Fruit fly (Drosophila melanogaster) whole organism, embryonic: ENCODE measurements around the gene CG4467.

Source experiments
- Bteb2 ChIP-seq: fragments of 200-800 bp; sonication (Bioruptor generic); optimal IDR thresholded peaks from 2 replicates; lab custom pipeline; 2016; ENCODE audit warnings: missing biosample characterization, missing genetic modification characterization
- CG12299 ChIP-seq: fragments of 200-800 bp; sonication (Bioruptor generic); optimal IDR thresholded peaks from 2 replicates; lab custom pipeline; 2018; ENCODE audit warnings: missing biosample characterization, mild to moderate bottlenecking, missing genetic modification characterization
- CG13624 ChIP-seq: fragments of 200-800 bp; sonication (Bioruptor generic); optimal IDR thresholded peaks from 2 replicates; lab custom pipeline; 2016; ENCODE audit warnings: missing biosample characterization, missing genetic modification characterization
- CG13894 ChIP-seq: fragments of 200-800 bp; sonication (Bioruptor generic); optimal IDR thresholded peaks from 3 replicates; lab custom pipeline; 2018; ENCODE audit warnings: missing biosample characterization, mild to moderate bottlenecking, missing genetic modification characterization, moderate library complexity
- CG14860 ChIP-seq: fragments of 200-800 bp; sonication (Bioruptor generic); IDR thresholded peaks from 3 replicates; pipeline ENCODE4 v1.3.6; 2022; ENCODE audit warnings: missing biosample characterization, missing genetic modification characterization; ENCODE audit not compliant: partially characterized antibody
- CG17186 ChIP-seq: fragments of 200-800 bp; sonication (Bioruptor generic); optimal IDR thresholded peaks from 3 replicates; lab custom pipeline; 2017; ENCODE audit warnings: missing biosample characterization, missing genetic modification reagents, missing genetic modification characterization
- CG18011 ChIP-seq: fragments of 200-800 bp; sonication (Bioruptor generic); optimal IDR thresholded peaks from 2 replicates; lab custom pipeline; 2017; ENCODE audit warnings: missing biosample characterization, missing genetic modification characterization, mild to moderate bottlenecking, moderate library complexity, missing genotype
- CG2678 ChIP-seq: fragments of 200-800 bp; sonication (Bioruptor generic); optimal IDR thresholded peaks from 3 replicates; lab custom pipeline; 2019; ENCODE audit warnings: missing biosample characterization, mild to moderate bottlenecking, missing genetic modification characterization, moderate library complexity
- CG31388 ChIP-seq: fragments of 200-800 bp; sonication (Bioruptor generic); optimal IDR thresholded peaks from 2 replicates; lab custom pipeline; 2016; ENCODE audit warnings: missing biosample characterization, missing genetic modification characterization
- CG3995 ChIP-seq: fragments of 200-800 bp; sonication (Bioruptor generic); optimal IDR thresholded peaks from 3 replicates; lab custom pipeline; 2016; ENCODE audit warnings: missing biosample characterization, missing genetic modification characterization
- CG4424 ChIP-seq: fragments of 200-800 bp; sonication (Bioruptor generic); optimal IDR thresholded peaks from 3 replicates; lab custom pipeline; 2016; ENCODE audit warnings: missing biosample characterization, missing genetic modification characterization
- CG4617 ChIP-seq: fragments of 200-800 bp; sonication (Bioruptor generic); optimal IDR thresholded peaks from 3 replicates; lab custom pipeline; 2016; ENCODE audit warnings: missing biosample characterization, missing genetic modification characterization, borderline replicate concordance
- CG6654 ChIP-seq: fragments of 200-800 bp; sonication (Bioruptor generic); optimal IDR thresholded peaks from 2 replicates; lab custom pipeline; 2017; ENCODE audit warnings: missing biosample characterization, mild to moderate bottlenecking, missing genetic modification characterization
- CG6765 ChIP-seq: fragments of 200-800 bp; sonication (Bioruptor generic); optimal IDR thresholded peaks from 3 replicates; lab custom pipeline; 2017; ENCODE audit warnings: missing biosample characterization, mild to moderate bottlenecking, missing genetic modification characterization
- CG6813 ChIP-seq: fragments of 200-800 bp; sonication (Bioruptor generic); optimal IDR thresholded peaks from 2 replicates; lab custom pipeline; 2017; ENCODE audit warnings: missing biosample characterization, missing genetic modification characterization, mild to moderate bottlenecking, moderate library complexity, missing genetic modification reagents
- CG7556 ChIP-seq: fragments of 200-800 bp; sonication (Bioruptor generic); optimal IDR thresholded peaks from 2 replicates; lab custom pipeline; 2017; ENCODE audit warnings: missing biosample characterization, mild to moderate bottlenecking, missing genetic modification characterization
- CG7987 ChIP-seq: fragments of 200-800 bp; sonication (Bioruptor generic); optimal IDR thresholded peaks from 2 replicates; lab custom pipeline; 2018; ENCODE audit warnings: missing biosample characterization, mild to moderate bottlenecking, missing genetic modification characterization, moderate library complexity
- CG8944 ChIP-seq: fragments of 200-800 bp; sonication (Bioruptor generic); optimal IDR thresholded peaks from 3 replicates; lab custom pipeline; 2016; ENCODE audit warnings: missing biosample characterization, missing genetic modification characterization
- CG9797 ChIP-seq: fragments of 200-800 bp; sonication (Bioruptor generic); optimal IDR thresholded peaks from 3 replicates; lab custom pipeline; 2018; ENCODE audit warnings: missing biosample characterization, mild to moderate bottlenecking, missing genetic modification characterization
- CoRest ChIP-seq: fragments of 200-800 bp; sonication (Bioruptor generic); optimal IDR thresholded peaks from 3 replicates; lab custom pipeline; 2018; ENCODE audit warnings: missing biosample characterization, mild to moderate bottlenecking, missing genetic modification characterization, moderate library complexity
- CrebB ChIP-seq: fragments of 200-800 bp; sonication (Bioruptor generic); optimal IDR thresholded peaks from 3 replicates; lab custom pipeline; 2018; ENCODE audit warnings: missing biosample characterization, mild to moderate bottlenecking, missing genetic modification characterization
- Dll ChIP-seq: fragments of 200-800 bp; sonication (Bioruptor generic); IDR thresholded peaks from 4 replicates; pipeline ENCODE4 v1.3.6; 2022; ENCODE audit warnings: missing biosample characterization, missing genetic modification characterization; ENCODE audit not compliant: partially characterized antibody
- Dp ChIP-seq: fragments of 200-800 bp; sonication (Bioruptor generic); optimal IDR thresholded peaks from 2 replicates; lab custom pipeline; 2018; ENCODE audit warnings: missing biosample characterization, mild to moderate bottlenecking, missing genetic modification characterization, moderate library complexity
- E2f2 ChIP-seq: fragments of 200-800 bp; sonication (Bioruptor generic); IDR thresholded peaks from 2 replicates; pipeline ENCODE4 v1.3.6; 2022; ENCODE audit warnings: missing biosample characterization, missing genetic modification characterization
- Fer1 ChIP-seq: fragments of 200-800 bp; sonication (Bioruptor generic); optimal IDR thresholded peaks from 2 replicates; lab custom pipeline; 2017; ENCODE audit warnings: missing biosample characterization, mild to moderate bottlenecking, missing genetic modification characterization
- GATAe ChIP-seq: fragments of 200-800 bp; sonication (Bioruptor generic); conservative IDR thresholded peaks from 2 replicates; pipeline ENCODE4 v1.3.6; 2022; ENCODE audit warnings: missing biosample characterization, missing genetic modification characterization
- Jarid2 ChIP-seq: fragments of 200-800 bp; sonication (Bioruptor generic); optimal IDR thresholded peaks from 3 replicates; lab custom pipeline; 2017; ENCODE audit warnings: mild to moderate bottlenecking, missing biosample characterization, missing genetic modification reagents, missing genetic modification characterization
- NfI ChIP-seq: fragments of 200-800 bp; sonication (Bioruptor generic); optimal IDR thresholded peaks from 3 replicates; lab custom pipeline; 2018; ENCODE audit warnings: missing biosample characterization, mild to moderate bottlenecking, missing genetic modification characterization, moderate library complexity
- Pdp1 ChIP-seq, 2 experiments: fragments of 200-800 bp; sonication (Bioruptor generic); optimal IDR thresholded peaks; 3 replicates each; lab custom pipeline; 2016; ENCODE audit warnings: missing biosample characterization in 2 of 2, missing genetic modification characterization in 2 of 2, mild to moderate bottlenecking in 1 of 2, moderate library complexity in 1 of 2
- Trl ChIP-seq, 3 experiments: fragments of >200 bp in 2 of 3; fragments of 200-800 bp in 1 of 3; sonication (Bioruptor generic) in 1 of 3; optimal IDR thresholded peaks; 2 replicates in 1 of 3; 3 replicates in 2 of 3; lab custom pipeline; 2016 to 2017; ENCODE audit warnings: missing biosample characterization in 1 of 3, missing genetic modification characterization in 1 of 3
- abd-A ChIP-seq: fragments of 200-800 bp; sonication (Bioruptor generic); optimal IDR thresholded peaks from 3 replicates; lab custom pipeline; 2019; ENCODE audit warnings: missing biosample characterization, mild to moderate bottlenecking, missing genetic modification characterization, moderate library complexity
- bsh ChIP-seq, 2 experiments: fragments of 200-800 bp; sonication (Bioruptor generic); optimal IDR thresholded peaks; 2 replicates each; lab custom pipeline; 2017 to 2018; ENCODE audit warnings: mild to moderate bottlenecking in 2 of 2, missing biosample characterization in 2 of 2, missing genetic modification characterization in 2 of 2, moderate library complexity in 1 of 2
- cg ChIP-seq: fragments of 200-800 bp; sonication (Bioruptor generic); optimal IDR thresholded peaks from 3 replicates; lab custom pipeline; 2019; ENCODE audit warnings: missing biosample characterization, mild to moderate bottlenecking, missing genetic modification characterization, moderate library complexity
- chinmo ChIP-seq: fragments of 200-800 bp; sonication (Bioruptor generic); IDR thresholded peaks from 4 replicates; pipeline ENCODE4 v1.3.6; 2022; ENCODE audit warnings: missing biosample characterization, missing genetic modification characterization; ENCODE audit not compliant: partially characterized antibody
- crp ChIP-seq, 2 experiments: fragments of 200-800 bp; sonication (Bioruptor generic); optimal IDR thresholded peaks; 2 replicates in 1 of 2; 3 replicates in 1 of 2; lab custom pipeline; 2017; ENCODE audit warnings: missing biosample characterization in 2 of 2, missing genetic modification characterization in 2 of 2, mild to moderate bottlenecking in 1 of 2, moderate library complexity in 1 of 2
- dmrt99B ChIP-seq: fragments of 200-800 bp; sonication (Bioruptor generic); optimal IDR thresholded peaks from 2 replicates; lab custom pipeline; 2018; ENCODE audit warnings: missing biosample characterization, mild to moderate bottlenecking, missing genetic modification characterization, moderate library complexity
- fd64A ChIP-seq: fragments of 200-800 bp; sonication (Bioruptor generic); optimal IDR thresholded peaks from 3 replicates; lab custom pipeline; 2018; ENCODE audit warnings: missing biosample characterization, mild to moderate bottlenecking, missing genetic modification characterization
- gro ChIP-seq: fragments of 200-800 bp; sonication (Bioruptor generic); optimal IDR thresholded peaks from 2 replicates; lab custom pipeline; 2016; ENCODE audit warnings: missing biosample characterization, missing genetic modification characterization
- hb ChIP-seq: fragments of 200-800 bp; sonication (Bioruptor generic); IDR thresholded peaks from 3 replicates; pipeline ENCODE4 v1.3.6; 2022; ENCODE audit warnings: missing biosample characterization, missing genetic modification characterization; ENCODE audit not compliant: partially characterized antibody
- hbn ChIP-seq: fragments of 200-800 bp; sonication (Bioruptor generic); IDR thresholded peaks from 2 replicates; pipeline ENCODE4 v1.3.6; 2022; ENCODE audit warnings: missing biosample characterization, missing genetic modification characterization; ENCODE audit not compliant: partially characterized antibody
- her ChIP-seq: fragments of 200-800 bp; sonication (Bioruptor generic); optimal IDR thresholded peaks from 2 replicates; lab custom pipeline; 2016; ENCODE audit warnings: missing biosample characterization, missing genetic modification characterization
- klu ChIP-seq: fragments of 200-800 bp; sonication (Bioruptor generic); IDR thresholded peaks from 2 replicates; pipeline ENCODE4 v1.3.6; 2022; ENCODE audit warnings: missing biosample characterization, missing genetic modification characterization
- nom ChIP-seq: fragments of 200-800 bp; sonication (Bioruptor generic); optimal IDR thresholded peaks from 2 replicates; lab custom pipeline; 2017; ENCODE audit warnings: missing biosample characterization, missing genetic modification characterization, mild to moderate bottlenecking, moderate library complexity, missing genetic modification reagents
- peb ChIP-seq: fragments of 200-800 bp; sonication (Bioruptor generic); IDR thresholded peaks from 2 replicates; pipeline ENCODE4 v1.3.6; 2022; ENCODE audit warnings: missing biosample characterization, missing genetic modification characterization
- psq ChIP-seq: fragments of 200-800 bp; sonication (Bioruptor generic); optimal IDR thresholded peaks from 2 replicates; lab custom pipeline; 2017; ENCODE audit warnings: missing biosample characterization, missing genetic modification characterization
- pzg ChIP-seq: fragments of 200-800 bp; sonication (Bioruptor generic); optimal IDR thresholded peaks from 3 replicates; lab custom pipeline; 2018; ENCODE audit warnings: missing biosample characterization, mild to moderate bottlenecking, missing genetic modification characterization, moderate library complexity
- stwl ChIP-seq: fragments of 200-800 bp; sonication (Bioruptor generic); optimal IDR thresholded peaks from 3 replicates; lab custom pipeline; 2018; ENCODE audit warnings: missing biosample characterization, mild to moderate bottlenecking, missing genetic modification characterization, moderate library complexity
- sug ChIP-seq: fragments of 200-800 bp; optimal IDR thresholded peaks from 2 replicates; lab custom pipeline; 2019; ENCODE audit warnings: missing biosample characterization, mild to moderate bottlenecking, missing genetic modification characterization, moderate library complexity

Gene CG4467

DNA sequence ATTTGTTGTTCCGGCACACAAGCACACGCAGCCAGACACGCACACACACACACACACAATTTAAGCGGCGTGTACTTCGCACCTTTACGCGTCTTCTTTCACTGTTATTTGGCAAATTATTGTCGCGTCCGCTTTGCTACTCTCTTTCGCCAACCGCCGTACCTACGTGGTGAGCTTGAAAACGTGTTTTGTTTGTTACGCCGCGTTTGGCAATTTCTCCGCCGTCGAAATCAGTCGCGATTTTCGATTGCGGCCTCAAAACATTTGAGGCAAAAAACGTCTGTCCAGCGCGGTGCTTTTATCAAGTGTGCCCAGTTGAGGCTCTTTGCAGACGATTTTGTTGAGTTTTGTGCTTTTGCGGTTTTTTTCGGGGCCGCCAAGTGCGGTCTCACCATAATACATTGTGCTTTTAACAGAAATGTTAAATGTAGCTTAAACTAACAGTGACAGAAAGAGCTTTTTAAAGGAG lies 27.0 kb downstream of the CG4467 start (continued):
- TF ChIP-seq CoRest = no peak
- peak; percentile 2 for TF ChIP-seq sug
- TF ChIP-seq Trl (optimal IDR thresholded peaks at IDR 0.05; lab: Kevin White, UChicago) = peak in 1 of 2 experiments; percentile 31
- TF ChIP-seq Trl (GFP tag; optimal IDR thresholded peaks at IDR 0.05; lab: Kevin White, UChicago) = no peak
- no peak for TF ChIP-seq klu (GFP tag; lab: Robert Waterston, UW)
- TF ChIP-seq Dll = peak; percentile 47; the same call in 1 of the 4 replicates
- TF ChIP-seq GATAe (GFP tag; lab: Robert Waterston, UW) = no peak
- peak; percentile 75 for TF ChIP-seq cg (GFP tag; lab: Kevin White, UChicago)
- TF ChIP-seq fd64A = no peak
- peak; percentile 69 for TF ChIP-seq nom (GFP tag; lab: Kevin White, UChicago)
- TF ChIP-seq CG7556 (GFP tag; lab: Kevin White, UChicago) = no peak
- no peak for TF ChIP-seq CG12299 (tag; lab: Kevin White, UChicago)
- TF ChIP-seq Bteb2 (GFP tag; lab: Kevin White, UChicago) = no peak
- TF ChIP-seq Fer1 (GFP tag; lab: Kevin White, UChicago) = peak; percentile 53
- TF ChIP-seq dmrt99B = no peak
- TF ChIP-seq CG31388 (GFP tag; lab: Kevin White, UChicago) = no peak
- TF ChIP-seq CG4617 (GFP tag; lab: Kevin White, UChicago) = no peak
- peak; percentile 33 for TF ChIP-seq CG13624
- TF ChIP-seq chinmo (GFP tag; lab: Robert Waterston, UW) = 0 out of 4 replicates have a peak, but pooled peaks have one; percentile 31
- no peak for TF ChIP-seq CG4424
- TF ChIP-seq CG17186 (GFP tag; lab: Kevin White, UChicago) = no peak
- TF ChIP-seq CG9797 (GFP tag; lab: Kevin White, UChicago) = peak; percentile 33
- TF ChIP-seq abd-A = peak; percentile 4
- peak; percentile 72 for TF ChIP-seq E2f2 (GFP tag; lab: Robert Waterston, UW)
- TF ChIP-seq CG3995 (GFP tag; lab: Kevin White, UChicago) = peak; percentile 4
- peak; percentile 3 for TF ChIP-seq her (GFP tag; lab: Kevin White, UChicago)
- peak; percentile 8 for TF ChIP-seq psq (GFP tag; lab: Kevin White, UChicago)
- TF ChIP-seq Pdp1 (GFP tag; optimal IDR thresholded peaks at IDR 0.05; lab: Kevin White, UChicago) = peak in 1 of 2 experiments; percentile 23
- TF ChIP-seq CG14860 = no peak
- TF ChIP-seq CG6654 (GFP tag; lab: Kevin White, UChicago) = no peak
- TF ChIP-seq CG7987 = peak; percentile 47
- peak; percentile 34 for TF ChIP-seq stwl (tag; lab: Kevin White, UChicago)
- TF ChIP-seq CG2678 (tag; lab: Kevin White, UChicago) = no peak
- no peak for TF ChIP-seq CG6765 (GFP tag; lab: Kevin White, UChicago)
- TF ChIP-seq CG13894 (tag; lab: Kevin White, UChicago) = peak; percentile 26
- TF ChIP-seq Jarid2 (GFP tag; lab: Kevin White, UChicago) = peak; percentile 1
- TF ChIP-seq Dp (GFP tag; lab: Kevin White, UChicago) = peak; percentile 54
- no peak for TF ChIP-seq peb (GFP tag; lab: Robert Waterston, UW)
- TF ChIP-seq CG8944 = no peak
- TF ChIP-seq hbn (GFP tag; lab: Robert Waterston, UW) = no peak
- no peak for TF ChIP-seq CG18011 (GFP tag; lab: Kevin White, UChicago)
- TF ChIP-seq hb (GFP tag; lab: Robert Waterston, UW) = no peak
- no peak for TF ChIP-seq bsh (GFP tag; optimal IDR thresholded peaks at IDR 0.05; lab: Kevin White, UChicago)
- TF ChIP-seq crp (GFP tag; optimal IDR thresholded peaks at IDR 0.05; lab: Kevin White, UChicago) = peak in 1 of 2 experiments; percentile 36
- TF ChIP-seq pzg (GFP tag; lab: Kevin White, UChicago) = peak; percentile 75
- TF ChIP-seq CG6813 = peak; percentile 7
- TF ChIP-seq gro (GFP tag; lab: Kevin White, UChicago) = peak; percentile 54
- TF ChIP-seq CrebB = no peak
- TF ChIP-seq NfI (GFP tag; lab: Kevin White, UChicago) = no peak
